Fruit fly (Drosophila melanogaster) whole organism, embryonic: Measurements from ENCODE around the gene ScpX.
A peak's percentile ranks its signal among the peaks of the same experiment; 100 is the strongest.

ENCODE experiments used
- Bdp1 ChIP-seq: fragments of 200-800 bp; sonication (Bioruptor generic); optimal IDR thresholded peaks from 3 replicates; lab custom pipeline; 2016; ENCODE audit warnings: missing biosample characterization, missing genetic modification characterization
- CG11504 ChIP-seq: fragments of 200-800 bp; sonication (Bioruptor generic); optimal IDR thresholded peaks from 3 replicates; lab custom pipeline; 2019; ENCODE audit warnings: missing biosample characterization, mild to moderate bottlenecking, missing genetic modification characterization, moderate library complexity
- CG11560 ChIP-seq: fragments of 200-800 bp; sonication (Bioruptor generic); IDR thresholded peaks from 3 replicates; pipeline ENCODE4 v1.3.6; 2022; ENCODE audit warnings: missing biosample characterization, missing genetic modification characterization
- CG12155 ChIP-seq: fragments of 200-800 bp; sonication (Bioruptor generic); optimal IDR thresholded peaks from 3 replicates; lab custom pipeline; 2016; ENCODE audit warnings: missing biosample characterization, missing genetic modification characterization
- CG12391 ChIP-seq: fragments of 200-800 bp; sonication (Bioruptor generic); optimal IDR thresholded peaks from 3 replicates; lab custom pipeline; 2018; ENCODE audit warnings: missing biosample characterization, mild to moderate bottlenecking, missing genetic modification characterization, moderate library complexity
- CG12659 ChIP-seq: fragments of 200-800 bp; sonication (Bioruptor generic); optimal IDR thresholded peaks from 3 replicates; lab custom pipeline; 2017; ENCODE audit warnings: mild to moderate bottlenecking, missing biosample characterization, missing genetic modification reagents, missing genetic modification characterization
- CG12769 ChIP-seq: fragments of 200-800 bp; sonication (Bioruptor generic); optimal IDR thresholded peaks from 2 replicates; lab custom pipeline; 2019; ENCODE audit warnings: missing biosample characterization, mild to moderate bottlenecking, missing genetic modification characterization, moderate library complexity
- CG13287 ChIP-seq: fragments of 200-800 bp; sonication (Bioruptor generic); IDR thresholded peaks from 2 replicates; pipeline ENCODE4 v1.3.6; 2022; ENCODE audit warnings: missing biosample characterization, missing genetic modification characterization; ENCODE audit not compliant: partially characterized antibody
- CG13424 ChIP-seq: fragments of 200-800 bp; sonication (Bioruptor generic); optimal IDR thresholded peaks from 2 replicates; lab custom pipeline; 2019; ENCODE audit warnings: missing biosample characterization, mild to moderate bottlenecking, missing genetic modification characterization, moderate library complexity
- CG13624 ChIP-seq: fragments of 200-800 bp; sonication (Bioruptor generic); optimal IDR thresholded peaks from 2 replicates; lab custom pipeline; 2016; ENCODE audit warnings: missing biosample characterization, missing genetic modification characterization
- CG13894 ChIP-seq: fragments of 200-800 bp; sonication (Bioruptor generic); optimal IDR thresholded peaks from 3 replicates; lab custom pipeline; 2018; ENCODE audit warnings: missing biosample characterization, mild to moderate bottlenecking, missing genetic modification characterization, moderate library complexity
- CG14710 ChIP-seq: fragments of 200-800 bp; sonication (Bioruptor generic); optimal IDR thresholded peaks from 3 replicates; lab custom pipeline; 2019; ENCODE audit warnings: missing biosample characterization, mild to moderate bottlenecking, missing genetic modification characterization, moderate library complexity
- CG31365 ChIP-seq: fragments of 200-800 bp; sonication (Bioruptor generic); optimal IDR thresholded peaks from 2 replicates; lab custom pipeline; 2018; ENCODE audit warnings: missing biosample characterization, mild to moderate bottlenecking, missing genetic modification characterization
- CG3163 ChIP-seq: fragments of 200-800 bp; sonication (Bioruptor generic); optimal IDR thresholded peaks from 3 replicates; lab custom pipeline; 2016; ENCODE audit warnings: missing biosample characterization, missing genetic modification characterization
- CG34224 ChIP-seq: fragments of 200-800 bp; sonication (Bioruptor generic); IDR thresholded peaks from 3 replicates; pipeline ENCODE4 v1.3.6; 2022; ENCODE audit warnings: missing biosample characterization, missing genetic modification characterization; ENCODE audit not compliant: partially characterized antibody
- CG3726 ChIP-seq: fragments of 200-800 bp; sonication (Bioruptor generic); IDR thresholded peaks from 3 replicates; pipeline ENCODE4, ENCODE4 v1.3.6; 2022; ENCODE audit warnings: missing biosample characterization, missing genetic modification characterization
- CG4360 ChIP-seq: fragments of 200-800 bp; sonication (Bioruptor generic); IDR thresholded peaks from 2 replicates; pipeline ENCODE4 v1.3.6; 2022; ENCODE audit warnings: missing biosample characterization, missing genetic modification characterization
- CG4617 ChIP-seq: fragments of 200-800 bp; sonication (Bioruptor generic); optimal IDR thresholded peaks from 3 replicates; lab custom pipeline; 2016; ENCODE audit warnings: missing biosample characterization, missing genetic modification characterization, borderline replicate concordance
- CG7839 ChIP-seq: fragments of 200-800 bp; sonication (Bioruptor generic); optimal IDR thresholded peaks from 3 replicates; lab custom pipeline; 2018; ENCODE audit warnings: missing biosample characterization, mild to moderate bottlenecking, missing genetic modification characterization, moderate library complexity
- CG8944 ChIP-seq: fragments of 200-800 bp; sonication (Bioruptor generic); optimal IDR thresholded peaks from 3 replicates; lab custom pipeline; 2016; ENCODE audit warnings: missing biosample characterization, missing genetic modification characterization
- CoRest ChIP-seq: fragments of 200-800 bp; sonication (Bioruptor generic); optimal IDR thresholded peaks from 3 replicates; lab custom pipeline; 2018; ENCODE audit warnings: missing biosample characterization, mild to moderate bottlenecking, missing genetic modification characterization, moderate library complexity
- Gug ChIP-seq: fragments of 200-800 bp; sonication (Bioruptor generic); IDR thresholded peaks from 4 replicates; pipeline ENCODE4 v1.3.6; 2022; ENCODE audit warnings: missing biosample characterization, missing genetic modification characterization
- HmgZ ChIP-seq: fragments of 200-800 bp; sonication (Bioruptor generic); optimal IDR thresholded peaks from 2 replicates; lab custom pipeline; 2018; ENCODE audit warnings: missing biosample characterization, mild to moderate bottlenecking, missing genetic modification characterization
- Hmr ChIP-seq: fragments of 200-800 bp; sonication (Bioruptor generic); optimal IDR thresholded peaks from 3 replicates; lab custom pipeline; 2017; ENCODE audit warnings: mild to moderate bottlenecking, missing biosample characterization, missing genetic modification reagents, missing genetic modification characterization
- Med ChIP-seq: fragments of 200-800 bp; sonication (Bioruptor generic); peaks from one replicate; lab custom pipeline; 2016; ENCODE audit warnings: missing biosample characterization, missing genetic modification characterization, mild to moderate bottlenecking, inconsistent platforms, moderate library complexity
- Nf-YC ChIP-seq: fragments of 200-800 bp; optimal IDR thresholded peaks from 3 replicates; lab custom pipeline; 2019; ENCODE audit warnings: missing biosample characterization, mild to moderate bottlenecking, missing genetic modification characterization, moderate library complexity
- Oaz ChIP-seq: fragments of 200-800 bp; sonication (Bioruptor generic); IDR thresholded peaks from 2 replicates; pipeline ENCODE4 v1.3.6; 2022; ENCODE audit warnings: missing biosample characterization, missing genetic modification characterization
- Stat92E ChIP-seq, 3 experiments: fragments of >200 bp in 2 of 3; fragments of 200-800 bp in 1 of 3; sonication (Bioruptor generic) in 1 of 3; optimal IDR thresholded peaks; 2 replicates each; lab custom pipeline; 2017 to 2019; ENCODE audit warnings: missing biosample characterization in 3 of 3, missing genetic modification characterization in 3 of 3, mild to moderate bottlenecking in 1 of 3, moderate library complexity in 1 of 3
- Xrp1 ChIP-seq: fragments of 200-800 bp; sonication (Bioruptor generic); IDR thresholded peaks from 2 replicates; pipeline ENCODE4 v1.3.6; 2022; ENCODE audit warnings: missing biosample characterization, missing genetic modification characterization
- danr ChIP-seq: fragments of 200-800 bp; sonication (Bioruptor generic); IDR thresholded peaks from 2 replicates; pipeline ENCODE4 v1.3.6; 2022; ENCODE audit warnings: missing biosample characterization, missing genetic modification characterization
- dmrt11E ChIP-seq: fragments of 200-800 bp; sonication (Bioruptor generic); optimal IDR thresholded peaks from 3 replicates; lab custom pipeline; 2018; ENCODE audit warnings: missing biosample characterization, mild to moderate bottlenecking, missing genetic modification characterization, moderate library complexity
- gem ChIP-seq: fragments of 200-800 bp; sonication (Bioruptor generic); optimal IDR thresholded peaks from 2 replicates; lab custom pipeline; 2019; ENCODE audit warnings: missing biosample characterization, mild to moderate bottlenecking, missing genetic modification characterization, moderate library complexity
- gfzf ChIP-seq: fragments of 200-800 bp; sonication (Bioruptor generic); optimal IDR thresholded peaks from 2 replicates; lab custom pipeline; 2016; ENCODE audit warnings: missing biosample characterization, mild to moderate bottlenecking, missing genetic modification characterization, moderate library complexity
- grau ChIP-seq: fragments of 200-800 bp; optimal IDR thresholded peaks from 3 replicates; lab custom pipeline; 2019; ENCODE audit warnings: missing biosample characterization, mild to moderate bottlenecking, missing genetic modification characterization, moderate library complexity
- gsb-n ChIP-seq: fragments of 200-800 bp; sonication (Bioruptor generic); optimal IDR thresholded peaks from 3 replicates; lab custom pipeline; 2018; ENCODE audit warnings: missing biosample characterization, mild to moderate bottlenecking, missing genetic modification characterization
- her ChIP-seq: fragments of 200-800 bp; sonication (Bioruptor generic); optimal IDR thresholded peaks from 2 replicates; lab custom pipeline; 2016; ENCODE audit warnings: missing biosample characterization, missing genetic modification characterization
- inv ChIP-seq: fragments of 200-800 bp; sonication (Bioruptor generic); IDR thresholded peaks from 2 replicates; pipeline ENCODE4 v1.3.6; 2022; ENCODE audit warnings: missing biosample characterization, missing genetic modification characterization; ENCODE audit not compliant: partially characterized antibody
- jumu ChIP-seq: fragments of 200-800 bp; sonication (Bioruptor generic); optimal IDR thresholded peaks from 3 replicates; lab custom pipeline; 2016; ENCODE audit warnings: missing biosample characterization, missing genetic modification characterization
- lola ChIP-seq, 3 experiments: fragments of >200 bp in 2 of 3; fragments of 200-800 bp in 1 of 3; sonication (Bioruptor generic) in 1 of 3; optimal IDR thresholded peaks; 2 replicates each; lab custom pipeline; 2017 to 2019; ENCODE audit warnings: missing biosample characterization in 3 of 3, missing genetic modification characterization in 3 of 3, mild to moderate bottlenecking in 1 of 3, moderate library complexity in 1 of 3
- pb ChIP-seq: fragments of 200-800 bp; sonication (Bioruptor generic); optimal IDR thresholded peaks from 3 replicates; lab custom pipeline; 2016; ENCODE audit warnings: missing biosample characterization, missing genetic modification characterization
- pho ChIP-seq: fragments of 200-800 bp; sonication (Bioruptor generic); optimal IDR thresholded peaks from 2 replicates; lab custom pipeline; 2016; ENCODE audit warnings: missing biosample characterization, missing genetic modification characterization
- phol ChIP-seq: fragments of 200-800 bp; sonication (Bioruptor generic); optimal IDR thresholded peaks from 3 replicates; lab custom pipeline; 2018; ENCODE audit warnings: missing biosample characterization, mild to moderate bottlenecking, missing genetic modification characterization, moderate library complexity
- psq ChIP-seq: fragments of 200-800 bp; sonication (Bioruptor generic); optimal IDR thresholded peaks from 2 replicates; lab custom pipeline; 2017; ENCODE audit warnings: missing biosample characterization, missing genetic modification characterization
- schlank ChIP-seq: fragments of 200-800 bp; sonication (Bioruptor generic); optimal IDR thresholded peaks from 2 replicates; lab custom pipeline; 2018; ENCODE audit warnings: missing biosample characterization, mild to moderate bottlenecking, missing genetic modification characterization
- sd ChIP-seq: fragments of 200-800 bp; sonication (Bioruptor generic); optimal IDR thresholded peaks from 3 replicates; lab custom pipeline; 2018; ENCODE audit warnings: missing biosample characterization, mild to moderate bottlenecking, missing genetic modification characterization, moderate library complexity
- sob ChIP-seq: fragments of 200-800 bp; sonication (Bioruptor generic); IDR thresholded peaks from 2 replicates; pipeline ENCODE4 v1.3.6; 2022; ENCODE audit warnings: missing biosample characterization, missing genetic modification characterization
- zfh2 ChIP-seq: fragments of 200-800 bp; sonication (Bioruptor generic); optimal IDR thresholded peaks from 2 replicates; lab custom pipeline; 2016; ENCODE audit warnings: missing biosample characterization, missing genetic modification characterization

Gene ScpX

DNA sequence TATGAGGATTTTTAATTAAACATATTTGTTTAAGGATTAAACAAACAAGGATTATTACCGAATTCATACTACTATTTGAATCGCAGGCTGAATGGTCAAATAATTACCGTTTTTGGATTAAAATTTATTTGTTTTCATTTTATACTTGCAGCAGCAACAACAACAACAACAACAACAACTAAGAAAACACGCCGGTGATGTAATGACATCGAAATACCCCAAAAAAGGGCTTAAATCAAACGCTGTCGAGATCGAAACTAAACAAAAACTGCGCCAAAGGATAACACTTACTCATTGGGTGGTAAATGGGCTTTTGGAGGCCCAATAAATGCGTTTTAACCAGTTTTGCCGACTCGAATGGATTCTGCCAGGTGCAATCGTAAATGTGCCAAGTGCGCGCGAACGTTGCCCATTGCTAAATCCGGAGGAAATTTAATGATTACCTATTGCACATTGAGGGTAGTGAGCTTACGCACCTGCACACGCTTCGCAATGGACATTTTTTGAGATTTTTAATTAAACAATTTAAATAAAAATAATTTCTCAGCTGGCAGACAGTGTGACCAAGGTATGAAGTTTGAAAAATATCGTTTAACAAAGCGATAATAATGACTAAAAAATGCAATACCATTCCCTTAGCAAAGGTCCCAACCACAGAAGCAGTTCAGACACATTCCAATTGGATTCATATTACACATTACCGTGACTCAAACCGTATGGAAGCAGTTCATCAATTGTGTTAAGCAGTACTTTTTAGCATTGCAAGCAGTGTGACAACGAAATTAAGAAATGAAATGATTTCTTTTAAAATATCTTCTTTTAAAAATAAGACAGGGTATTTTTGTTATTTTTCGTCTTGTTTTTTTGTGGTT is 27.9 kb downstream of the ScpX start, which contains the start of the genes CG10602 and mRpL13:
TSS of gene CG10602 (minus strand) at position 588 of the 872 bp plus-strand sequence.
TSS of gene mRpL13 (minus strand) at position 588 of the 872 bp plus-strand sequence.
- TF ChIP-seq psq (GFP tag; lab: Kevin White, UChicago) (no peak), jumu (GFP tag; lab: Kevin White, UChicago) (peak; percentile 8), Oaz (GFP tag; lab: Robert Waterston, UW) (no peak), Hmr (GFP tag; lab: Kevin White, UChicago) (peak; percentile 78), CG12659 (peak; percentile 73), Med (GFP tag; lab: Kevin White, UChicago) (peak; percentile 85), CG34224 (GFP tag; lab: Robert Waterston, UW) (0 out of 3 replicates have a peak, but pooled peaks have one; percentile 23), Nf-YC (tag; lab: Kevin White, UChicago) (peak; percentile 45), lola (GFP tag; optimal IDR thresholded peaks at IDR 0.05; lab: Kevin White, UChicago) (peak in 1 of 3 experiments; percentile 13), Stat92E (GFP tag; optimal IDR thresholded peaks at IDR 0.05; lab: Kevin White, UChicago) (peak in 1 of 3 experiments; percentile 69), CG4360 (GFP tag; lab: Robert Waterston, UW) (peak; percentile 86), CG12155 (GFP tag; lab: Kevin White, UChicago) (peak; percentile 21), CG31365 (tag; lab: Kevin White, UChicago) (peak; percentile 99), CG4617 (GFP tag; lab: Kevin White, UChicago) (peak; percentile 81), phol (peak; percentile 63), zfh2 (GFP tag; lab: Kevin White, UChicago) (peak; percentile 39), her (GFP tag; lab: Kevin White, UChicago) (peak; percentile 27), CG11504 (tag; lab: Kevin White, UChicago) (peak; percentile 61), CG11560 (tag; lab: Robert Waterston, UW) (peak; percentile 49; the same call in 2 of the 3 replicates), CG13287 (GFP tag; lab: Robert Waterston, UW) (peak; percentile 36; the same call in 1 of the 2 replicates), CoRest (tag; lab: Kevin White, UChicago) (peak; percentile 54), grau (peak; percentile 15), CG12769 (peak; percentile 37), CG13624 (peak; percentile 45), sd (tag; lab: Kevin White, UChicago) (peak; percentile 66), Xrp1 (0 out of 2 replicates have a peak, but pooled peaks have one; percentile 4), CG14710 (tag; lab: Kevin White, UChicago) (peak; percentile 68), gem (tag; lab: Kevin White, UChicago) (peak; percentile 19), HmgZ (tag; lab: Kevin White, UChicago) (peak; percentile 77), Gug (peak; percentile 9; the same call in 1 of the 4 replicates), gfzf (GFP tag; lab: Kevin White, UChicago) (peak; percentile 99), Bdp1 (GFP tag; lab: Kevin White, UChicago) (peak; percentile 40), CG12391 (tag; lab: Kevin White, UChicago) (peak; percentile 29), CG8944 (GFP tag; lab: Kevin White, UChicago) (peak; percentile 10), inv (GFP tag; lab: Robert Waterston, UW) (no peak; the same call in 1 of the 2 replicates), CG3726 (no peak), pb (GFP tag; lab: Kevin White, UChicago) (no peak), CG7839 (tag; lab: Kevin White, UChicago) (peak; percentile 5), dmrt11E (tag; lab: Kevin White, UChicago) (peak; percentile 5), CG13894 (tag; lab: Kevin White, UChicago) (peak; percentile 58), pho (GFP tag; lab: Kevin White, UChicago) (peak; percentile 21), danr (no peak), sob (GFP tag; lab: Robert Waterston, UW) (peak; percentile 49; the same call in 1 of the 2 replicates), schlank (tag; lab: Kevin White, UChicago) (no peak), gsb-n (tag; lab: Kevin White, UChicago) (peak; percentile 19), CG3163 (GFP tag; lab: Kevin White, UChicago) (peak; percentile 49), CG13424 (tag; lab: Kevin White, UChicago) (peak; percentile 18)
